Fruit fly (Drosophila melanogaster) whole organism, embryonic: ENCODE results near the gene firl.

Source experiments
- ATbp ChIP-seq: fragments of 200-800 bp; sonication (Bioruptor generic); optimal IDR thresholded peaks from 2 replicates; lab custom pipeline; 2017; ENCODE audit warnings: missing biosample characterization, mild to moderate bottlenecking, missing genetic modification characterization, missing genetic modification reagents
- CG10147 ChIP-seq: fragments of 200-800 bp; sonication (Bioruptor generic); optimal IDR thresholded peaks from 2 replicates; lab custom pipeline; 2019; ENCODE audit warnings: missing biosample characterization, mild to moderate bottlenecking, missing genetic modification characterization, moderate library complexity
- CG10431 ChIP-seq: fragments of 200-800 bp; sonication (Bioruptor generic); optimal IDR thresholded peaks from 3 replicates; lab custom pipeline; 2018; ENCODE audit warnings: missing biosample characterization, mild to moderate bottlenecking, missing genetic modification characterization
- CG11456 ChIP-seq: fragments of 200-800 bp; sonication (Bioruptor generic); IDR thresholded peaks from 3 replicates; pipeline ENCODE4 v1.3.6; 2022; ENCODE audit warnings: missing biosample characterization, missing genetic modification characterization
- CG12659 ChIP-seq: fragments of 200-800 bp; sonication (Bioruptor generic); optimal IDR thresholded peaks from 3 replicates; lab custom pipeline; 2017; ENCODE audit warnings: mild to moderate bottlenecking, missing biosample characterization, missing genetic modification reagents, missing genetic modification characterization
- CG16863 ChIP-seq: fragments of 200-800 bp; sonication (Bioruptor generic); optimal IDR thresholded peaks from 3 replicates; lab custom pipeline; 2016; ENCODE audit warnings: missing biosample characterization, missing genetic modification characterization
- CG17385 ChIP-seq: fragments of 200-800 bp; sonication (Bioruptor generic); optimal IDR thresholded peaks from 3 replicates; lab custom pipeline; 2018; ENCODE audit warnings: missing biosample characterization, mild to moderate bottlenecking, missing genetic modification characterization
- CG2129 ChIP-seq: fragments of 200-800 bp; sonication (Bioruptor generic); IDR thresholded peaks from 2 replicates; pipeline ENCODE4 v1.3.6; 2022; ENCODE audit warnings: missing biosample characterization, missing genetic modification characterization; ENCODE audit not compliant: partially characterized antibody
- CG34422 ChIP-seq: fragments of 200-800 bp; sonication (Bioruptor generic); IDR thresholded peaks from 3 replicates; pipeline ENCODE4 v1.3.6; 2022; ENCODE audit warnings: missing biosample characterization, missing genetic modification characterization
- CG3847 ChIP-seq: fragments of 200-800 bp; sonication (Bioruptor generic); IDR thresholded peaks from 2 replicates; pipeline ENCODE4 v1.3.6; 2022; ENCODE audit warnings: missing biosample characterization, missing genetic modification characterization
- CG42726 ChIP-seq: fragments of 200-800 bp; sonication (Bioruptor generic); IDR thresholded peaks from 2 replicates; pipeline ENCODE4 v1.3.6; 2022; ENCODE audit warnings: missing biosample characterization, missing genetic modification characterization; ENCODE audit not compliant: partially characterized antibody
- CG4424 ChIP-seq: fragments of 200-800 bp; sonication (Bioruptor generic); optimal IDR thresholded peaks from 3 replicates; lab custom pipeline; 2016; ENCODE audit warnings: missing biosample characterization, missing genetic modification characterization
- CG4854 ChIP-seq: fragments of 200-800 bp; sonication (Bioruptor generic); optimal IDR thresholded peaks from 2 replicates; lab custom pipeline; 2016; ENCODE audit warnings: missing biosample characterization, missing genetic modification characterization, inconsistent platforms
- CG6654 ChIP-seq: fragments of 200-800 bp; sonication (Bioruptor generic); optimal IDR thresholded peaks from 2 replicates; lab custom pipeline; 2017; ENCODE audit warnings: missing biosample characterization, mild to moderate bottlenecking, missing genetic modification characterization
- CG7357 ChIP-seq: fragments of 200-800 bp; sonication (Bioruptor generic); IDR thresholded peaks from 3 replicates; pipeline ENCODE4 v1.3.6; 2022; ENCODE audit warnings: missing biosample characterization, missing genetic modification characterization
- CG8290 ChIP-seq, 3 experiments: fragments of 200-800 bp; sonication (Bioruptor generic); optimal IDR thresholded peaks; 2 replicates each; lab custom pipeline; 2016 to 2019; ENCODE audit warnings: missing biosample characterization in 3 of 3, missing genetic modification characterization in 3 of 3, mild to moderate bottlenecking in 2 of 3, moderate library complexity in 1 of 3
- Chrac-16 ChIP-seq: fragments of 200-800 bp; sonication (Bioruptor generic); optimal IDR thresholded peaks from 3 replicates; lab custom pipeline; 2016; ENCODE audit warnings: missing biosample characterization, missing genetic modification characterization
- D19B ChIP-seq: fragments of 200-800 bp; sonication (Bioruptor generic); optimal IDR thresholded peaks from 2 replicates; lab custom pipeline; 2017; ENCODE audit warnings: missing biosample characterization, mild to moderate bottlenecking, missing genetic modification characterization
- Eip74EF ChIP-seq, 2 experiments: fragments of 200-800 bp in 1 of 2; fragments of >200 bp in 1 of 2; sonication (Bioruptor generic) in 1 of 2; optimal IDR thresholded peaks; 2 replicates each; lab custom pipeline; 2017 to 2019; ENCODE audit warnings: missing biosample characterization in 2 of 2, missing genetic modification characterization in 2 of 2, mild to moderate bottlenecking in 1 of 2, moderate library complexity in 1 of 2
- Hey ChIP-seq: fragments of 200-800 bp; sonication (Bioruptor generic); optimal IDR thresholded peaks from 3 replicates; lab custom pipeline; 2018; ENCODE audit warnings: missing biosample characterization, mild to moderate bottlenecking, missing genetic modification characterization
- Hr51 ChIP-seq, 2 experiments: fragments of 200-800 bp; sonication (Bioruptor generic); optimal IDR thresholded peaks; 2 replicates in 1 of 2; 3 replicates in 1 of 2; lab custom pipeline; 2016 to 2018; ENCODE audit warnings: missing biosample characterization in 2 of 2, missing genetic modification characterization in 2 of 2, mild to moderate bottlenecking in 1 of 2, moderate library complexity in 1 of 2
- Mrtf ChIP-seq: fragments of 200-800 bp; sonication (Bioruptor generic); IDR thresholded peaks from 3 replicates; pipeline ENCODE4 v1.3.6; 2022; ENCODE audit warnings: missing biosample characterization, missing genetic modification characterization
- Neu2 ChIP-seq: fragments of 200-800 bp; sonication (Bioruptor generic); optimal IDR thresholded peaks from 3 replicates; lab custom pipeline; 2016; ENCODE audit warnings: missing biosample characterization, missing genetic modification characterization, borderline replicate concordance
- Pdp1 ChIP-seq, 2 experiments: fragments of 200-800 bp; sonication (Bioruptor generic); optimal IDR thresholded peaks; 3 replicates each; lab custom pipeline; 2016; ENCODE audit warnings: missing biosample characterization in 2 of 2, missing genetic modification characterization in 2 of 2, mild to moderate bottlenecking in 1 of 2, moderate library complexity in 1 of 2
- Ptx1 ChIP-seq: fragments of 200-800 bp; sonication (Bioruptor generic); IDR thresholded peaks from 2 replicates; pipeline ENCODE4 v1.3.6; 2022; ENCODE audit warnings: missing biosample characterization, missing genetic modification characterization
- Rx ChIP-seq: fragments of 200-800 bp; sonication (Bioruptor generic); IDR thresholded peaks from 2 replicates; pipeline ENCODE4 v1.3.6; 2022; ENCODE audit warnings: missing biosample characterization, missing genetic modification characterization
- Ssrp ChIP-seq: fragments of 200-800 bp; sonication (Bioruptor generic); optimal IDR thresholded peaks from 2 replicates; lab custom pipeline; 2018; ENCODE audit warnings: missing biosample characterization, mild to moderate bottlenecking, missing genetic modification characterization, moderate library complexity
- TFAM ChIP-seq: fragments of 200-800 bp; sonication (Bioruptor generic); optimal IDR thresholded peaks from 2 replicates; lab custom pipeline; 2017; ENCODE audit warnings: missing biosample characterization, missing genetic modification characterization, inconsistent platforms
- Xrp1 ChIP-seq: fragments of 200-800 bp; sonication (Bioruptor generic); IDR thresholded peaks from 2 replicates; pipeline ENCODE4 v1.3.6; 2022; ENCODE audit warnings: missing biosample characterization, missing genetic modification characterization
- ab ChIP-seq: fragments of 200-800 bp; sonication (Bioruptor generic); optimal IDR thresholded peaks from 2 replicates; lab custom pipeline; 2016; ENCODE audit warnings: missing biosample characterization, missing genetic modification characterization
- ato ChIP-seq: fragments of 200-800 bp; sonication (Bioruptor generic); IDR thresholded peaks from 2 replicates; pipeline ENCODE4 v1.3.6; 2022; ENCODE audit warnings: missing biosample characterization, missing genetic modification characterization; ENCODE audit not compliant: partially characterized antibody
- crol ChIP-seq: fragments of 200-800 bp; sonication (Bioruptor generic); IDR thresholded peaks from 2 replicates; pipeline ENCODE4 v1.3.6; 2022; ENCODE audit warnings: missing biosample characterization, missing genetic modification characterization
- exex ChIP-seq: fragments of 200-800 bp; sonication (Bioruptor generic); optimal IDR thresholded peaks from 4 replicates; lab custom pipeline; 2018; ENCODE audit warnings: missing biosample characterization, mild to moderate bottlenecking, missing genetic modification characterization, moderate library complexity
- grau ChIP-seq: fragments of 200-800 bp; optimal IDR thresholded peaks from 3 replicates; lab custom pipeline; 2019; ENCODE audit warnings: missing biosample characterization, mild to moderate bottlenecking, missing genetic modification characterization, moderate library complexity
- ken ChIP-seq: fragments of 200-800 bp; sonication (Bioruptor generic); IDR thresholded peaks from 3 replicates; pipeline ENCODE4 v1.3.6; 2022; ENCODE audit warnings: missing biosample characterization, missing genetic modification characterization
- knrl ChIP-seq: fragments of 200-800 bp; sonication (Bioruptor generic); IDR thresholded peaks from 3 replicates; pipeline ENCODE4 v1.3.6; 2022; ENCODE audit warnings: missing biosample characterization, missing genetic modification characterization; ENCODE audit not compliant: partially characterized antibody
- lbe ChIP-seq: fragments of 200-800 bp; sonication (Bioruptor generic); optimal IDR thresholded peaks from 2 replicates; lab custom pipeline; 2016; ENCODE audit warnings: missing biosample characterization, mild to moderate bottlenecking, missing genetic modification characterization
- odd ChIP-seq: fragments of 200-800 bp; sonication (Bioruptor generic); optimal IDR thresholded peaks from 2 replicates; lab custom pipeline; 2017; ENCODE audit warnings: missing biosample characterization, mild to moderate bottlenecking, missing genetic modification characterization
- pb ChIP-seq: fragments of 200-800 bp; sonication (Bioruptor generic); optimal IDR thresholded peaks from 3 replicates; lab custom pipeline; 2016; ENCODE audit warnings: missing biosample characterization, missing genetic modification characterization
- pfk ChIP-seq: fragments of 200-800 bp; sonication (Bioruptor generic); optimal IDR thresholded peaks from 2 replicates; lab custom pipeline; 2018; ENCODE audit warnings: missing biosample characterization, mild to moderate bottlenecking, missing genetic modification characterization, moderate library complexity
- psq ChIP-seq: fragments of 200-800 bp; sonication (Bioruptor generic); optimal IDR thresholded peaks from 2 replicates; lab custom pipeline; 2017; ENCODE audit warnings: missing biosample characterization, missing genetic modification characterization
- rib ChIP-seq: fragments of 200-800 bp; sonication (Bioruptor generic); IDR thresholded peaks from 2 replicates; pipeline ENCODE4 v1.3.6; 2022; ENCODE audit warnings: missing biosample characterization, missing genetic modification characterization
- scrt ChIP-seq: fragments of 200-800 bp; sonication (Bioruptor generic); optimal IDR thresholded peaks from 2 replicates; lab custom pipeline; 2018; ENCODE audit warnings: missing biosample characterization, mild to moderate bottlenecking, missing genetic modification characterization, moderate library complexity
- sd ChIP-seq: fragments of 200-800 bp; sonication (Bioruptor generic); optimal IDR thresholded peaks from 3 replicates; lab custom pipeline; 2018; ENCODE audit warnings: missing biosample characterization, mild to moderate bottlenecking, missing genetic modification characterization, moderate library complexity
- slou ChIP-seq: fragments of 200-800 bp; sonication (Bioruptor generic); optimal IDR thresholded peaks from 3 replicates; lab custom pipeline; 2016; ENCODE audit warnings: missing biosample characterization, missing genetic modification characterization
- sug ChIP-seq: fragments of 200-800 bp; optimal IDR thresholded peaks from 2 replicates; lab custom pipeline; 2019; ENCODE audit warnings: missing biosample characterization, mild to moderate bottlenecking, missing genetic modification characterization, moderate library complexity
- tll ChIP-seq, 2 experiments: fragments of 200-800 bp in 1 of 2; fragments of >200 bp in 1 of 2; sonication (Bioruptor generic) in 1 of 2; optimal IDR thresholded peaks; 2 replicates each; lab custom pipeline; 2017 to 2019; ENCODE audit warnings: missing biosample characterization in 2 of 2, missing genetic modification characterization in 2 of 2, mild to moderate bottlenecking in 1 of 2, moderate library complexity in 1 of 2

firl gene

dm6 chr2L:12029594-12030197 lies 36.9 kb downstream of the firl start (continued):
- peak; percentile 7 for TF ChIP-seq Hey (tag; lab: Kevin White, UChicago)
- no peak for TF ChIP-seq Ptx1 (GFP tag; lab: Robert Waterston, UW)
- no peak for TF ChIP-seq Chrac-16 (GFP tag; lab: Kevin White, UChicago)
- TF ChIP-seq psq (GFP tag; lab: Kevin White, UChicago): no peak
- TF ChIP-seq pb (GFP tag; lab: Kevin White, UChicago): no peak
- peak; percentile 2 for TF ChIP-seq grau (tag; lab: Kevin White, UChicago)
- TF ChIP-seq exex (tag; lab: Kevin White, UChicago): peak; percentile 93
- no peak for TF ChIP-seq ken (GFP tag; lab: Robert Waterston, UW)
- peak; percentile 88 for TF ChIP-seq sd

DNA sequence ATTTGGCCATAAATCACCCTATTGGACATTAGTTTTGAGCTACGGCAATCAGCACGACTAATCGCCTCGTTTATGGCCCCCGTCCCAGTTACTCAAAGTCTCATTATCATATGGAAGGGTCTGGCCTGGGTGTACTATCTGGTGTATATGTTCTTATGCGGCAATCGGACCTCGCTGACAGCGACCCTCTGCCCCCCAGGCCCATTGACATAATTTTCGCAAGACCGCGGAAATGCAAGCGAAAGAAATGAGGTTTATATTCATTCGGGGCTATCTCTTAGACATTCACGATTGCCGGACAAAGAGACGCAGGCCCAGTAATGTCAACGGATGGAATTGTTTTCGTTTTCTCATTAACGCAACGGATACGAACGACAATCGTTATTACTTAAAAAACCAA lies 37.8 kb downstream of the firl start:
- no peak for TF ChIP-seq TFAM
- TF ChIP-seq Xrp1 (GFP tag; lab: Robert Waterston, UW): no peak
- no peak for TF ChIP-seq Ssrp
- TF ChIP-seq sug: peak; percentile 43
- no peak for TF ChIP-seq CG10431 (GFP tag; lab: Kevin White, UChicago)
- no peak for TF ChIP-seq ATbp
- TF ChIP-seq lbe (GFP tag; lab: Kevin White, UChicago): no peak
- TF ChIP-seq CG12659 (GFP tag; lab: Kevin White, UChicago): no peak
- no peak for TF ChIP-seq CG8290 (GFP tag; optimal IDR thresholded peaks at IDR 0.05; lab: Kevin White, UChicago)
- TF ChIP-seq CG8290 (tag; optimal IDR thresholded peaks at IDR 0.05; lab: Kevin White, UChicago): peak in 1 of 2 experiments; percentile 14
- no peak for TF ChIP-seq Mrtf (GFP tag; lab: Robert Waterston, UW)
- no peak for TF ChIP-seq odd
- peak in 1 of 2 experiments; percentile 43 for TF ChIP-seq Pdp1 (GFP tag; optimal IDR thresholded peaks at IDR 0.05; lab: Kevin White, UChicago)
- no peak for TF ChIP-seq rib
- TF ChIP-seq CG34422 (GFP tag; lab: Robert Waterston, UW): no peak
- peak in 1 of 2 experiments; percentile 69 for TF ChIP-seq Eip74EF (GFP tag; optimal IDR thresholded peaks at IDR 0.05; lab: Kevin White, UChicago)
- TF ChIP-seq CG42726 (GFP tag; lab: Robert Waterston, UW): no peak
- no peak for TF ChIP-seq scrt (GFP tag; lab: Kevin White, UChicago)
- no peak for TF ChIP-seq CG4854
- TF ChIP-seq pb (GFP tag; lab: Kevin White, UChicago): no peak
- peak; percentile 30 for TF ChIP-seq Neu2 (GFP tag; lab: Kevin White, UChicago)
- TF ChIP-seq CG2129 (GFP tag; lab: Robert Waterston, UW): no peak
- no peak for TF ChIP-seq ato (GFP tag; lab: Robert Waterston, UW)
- no peak for TF ChIP-seq CG7357
- no peak for TF ChIP-seq slou (GFP tag; lab: Kevin White, UChicago)
- TF ChIP-seq CG16863: no peak
- TF ChIP-seq exex (tag; lab: Kevin White, UChicago): peak; percentile 69
- 0 out of 2 replicates have a peak, but pooled peaks have one; percentile 22 for TF ChIP-seq crol (GFP tag; lab: Robert Waterston, UW)
- no peak for TF ChIP-seq CG4424

dm6 chr2L:12028102-12028501 lies 38.5 kb downstream of the firl start:
- TF ChIP-seq Hr51 (GFP tag; optimal IDR thresholded peaks at IDR 0.05; lab: Kevin White, UChicago) (no peak), rib (no peak), CG17385 (GFP tag; lab: Kevin White, UChicago) (no peak), ab (no peak), CG6654 (no peak), CG11456 (GFP tag; lab: Robert Waterston, UW) (0 out of 3 replicates have a peak, but pooled peaks have one; percentile 21), knrl (GFP tag; lab: Robert Waterston, UW) (no peak), tll (GFP tag; optimal IDR thresholded peaks at IDR 0.05; lab: Kevin White, UChicago) (no peak), CG10147 (GFP tag; lab: Kevin White, UChicago) (no peak), pfk (GFP tag; lab: Kevin White, UChicago) (no peak), Neu2 (GFP tag; lab: Kevin White, UChicago) (no peak), Rx (GFP tag; lab: Robert Waterston, UW) (no peak), D19B (peak; percentile 46), CG3847 (GFP tag; lab: Robert Waterston, UW) (no peak)
